Worm (Caenorhabditis elegans): ENCODE data around the gene ZK688.1.

The ZK688.1 gene

DNA sequence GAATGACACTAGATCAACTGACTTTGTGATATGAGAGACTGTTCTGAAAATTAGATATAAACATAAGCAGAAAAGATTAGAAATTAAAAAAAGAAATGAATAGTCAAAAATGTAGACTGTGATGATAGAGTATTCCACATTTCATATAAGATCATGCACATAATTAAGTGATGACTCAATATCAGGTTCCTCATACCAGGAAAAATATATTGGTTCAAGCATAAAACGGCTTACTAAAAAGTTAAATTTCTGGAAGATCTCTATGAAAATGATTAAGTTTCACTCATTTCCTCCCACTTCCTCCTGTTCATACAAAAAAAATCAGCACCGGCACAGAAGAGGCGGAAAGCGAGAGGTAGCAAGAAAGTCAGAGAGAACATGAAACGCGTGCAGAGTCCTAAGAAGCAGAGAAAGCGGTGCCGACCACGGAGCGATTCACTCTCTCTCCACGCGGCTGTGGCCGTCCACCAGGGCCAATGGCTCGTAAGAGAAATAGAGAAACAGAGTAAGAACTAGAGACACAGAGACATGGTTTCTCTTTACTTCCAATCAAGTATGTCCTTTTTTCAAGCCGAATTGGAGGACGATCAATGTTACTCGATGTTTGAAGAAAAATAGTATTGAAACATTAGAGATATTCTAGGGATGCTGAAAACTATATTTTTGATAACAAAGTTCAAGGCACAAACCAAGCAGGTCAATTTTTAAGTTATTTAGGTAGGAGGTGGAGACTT lies 17.6 kb upstream of the ZK688.1 start, which contains the start of the genes ZK688.5 and fahd-1:
Gene ZK688.5 (minus strand): TSS at position 51 of the 734 bp plus-strand sequence.
Gene fahd-1 (plus strand): TSS at position 684 of the 734 bp plus-strand sequence.
- TF ChIP-seq W03F9.2 (tag; optimal IDR thresholded peaks at IDR 0.05) (peak; percentile 60), him-1 (tag; optimal IDR thresholded peaks at IDR 0.05) (no peak)

DNA sequence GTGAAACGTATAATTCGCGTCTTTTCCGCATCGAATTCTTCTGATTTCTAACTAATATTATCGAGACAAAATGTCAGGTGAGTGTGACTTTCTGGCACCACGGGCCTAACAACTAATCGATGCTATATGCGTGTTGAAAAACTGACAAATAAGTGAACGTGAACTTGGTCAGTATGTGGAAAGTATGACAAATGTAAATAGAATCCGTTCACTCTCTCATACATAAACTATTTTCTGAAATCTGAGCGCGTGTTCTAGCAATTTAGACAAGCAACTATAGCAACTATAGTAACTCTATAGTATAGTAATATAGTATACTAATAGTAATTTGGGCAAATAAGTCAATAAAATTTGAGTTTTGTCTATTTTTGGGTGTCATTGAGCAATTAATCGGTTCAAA lies 17.0 kb upstream of the ZK688.1 start:
- TF ChIP-seq him-1 (tag; optimal IDR thresholded peaks at IDR 0.05) (no peak), W03F9.2 (tag; optimal IDR thresholded peaks at IDR 0.05) (no peak), dao-5 (tag; optimal IDR thresholded peaks at IDR 0.05) (no peak)

DNA sequence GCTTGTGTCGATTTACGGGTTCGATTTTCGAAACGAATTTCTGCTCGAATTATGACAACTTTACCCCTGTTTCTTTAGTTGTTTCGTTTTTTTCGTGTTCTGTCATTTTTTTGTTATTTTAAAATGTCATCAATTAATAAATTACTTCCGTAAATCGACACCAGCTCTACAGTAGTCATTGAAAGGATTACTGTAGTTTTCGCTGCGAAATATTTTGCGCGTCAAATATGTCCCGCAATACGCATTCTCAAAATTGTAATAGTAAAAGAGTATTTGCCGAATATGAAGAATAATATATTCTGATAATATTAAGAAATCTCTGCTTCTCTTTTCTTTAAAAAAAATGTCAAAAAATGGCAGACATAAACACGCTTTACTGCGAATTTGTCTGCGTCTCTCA lies 16.1 kb upstream of the ZK688.1 start:
- TF ChIP-seq him-1 (tag; optimal IDR thresholded peaks at IDR 0.05) (no peak), dao-5 (tag; optimal IDR thresholded peaks at IDR 0.05) (no peak)

DNA sequence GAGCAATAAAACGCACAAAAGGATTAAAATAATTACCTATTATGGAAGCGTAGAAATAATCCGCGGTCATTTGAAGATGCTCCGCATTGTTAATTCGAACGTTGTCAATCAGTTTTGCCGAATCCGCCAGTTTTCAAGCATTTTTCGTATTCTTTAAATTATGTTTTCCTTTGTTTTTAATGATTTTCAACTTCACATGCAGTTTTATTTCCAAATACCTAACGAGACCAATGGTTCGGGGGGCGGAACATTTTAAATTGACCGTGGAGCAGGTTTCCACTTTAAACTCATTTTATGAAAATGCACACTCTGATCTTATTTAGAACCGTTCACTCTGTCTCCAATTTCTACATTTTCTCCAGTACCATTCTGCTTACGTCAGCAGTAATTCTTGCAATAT lies 14.6 kb upstream of the ZK688.1 start, which contains the start of gene ZK688.4:
Gene ZK688.4 (plus strand): TSS at position 301 of the 400 bp plus-strand sequence.
- TF ChIP-seq dao-5 (tag; optimal IDR thresholded peaks at IDR 0.05): no peak
- no peak for TF ChIP-seq W03F9.2 (tag; optimal IDR thresholded peaks at IDR 0.05)
- no peak for TF ChIP-seq him-1 (tag; optimal IDR thresholded peaks at IDR 0.05)

DNA sequence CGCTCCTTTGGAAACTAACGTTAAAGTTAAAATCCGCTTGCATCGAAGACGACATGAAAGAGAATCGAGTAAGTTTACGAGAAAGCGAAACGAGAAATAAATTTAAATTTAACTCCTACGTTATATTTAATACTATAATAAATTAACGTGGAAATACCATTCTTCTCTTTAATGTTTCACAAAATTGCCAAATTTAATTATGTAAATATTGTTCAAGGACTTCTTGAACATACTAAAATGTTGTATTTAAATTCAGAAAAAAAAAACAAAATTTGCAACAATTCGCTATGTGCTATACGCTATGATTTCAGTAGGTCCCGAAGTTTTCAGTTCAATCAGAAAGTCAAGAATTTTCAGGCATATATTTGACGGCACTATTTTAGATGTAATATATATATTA lies 12.4 kb upstream of the ZK688.1 start, which contains the start of gene ZK688.10:
Gene ZK688.10 (minus strand): TSS at position 101 of the 400 bp plus-strand sequence.
- no peak for TF ChIP-seq dao-5 (tag; optimal IDR thresholded peaks at IDR 0.05)
- no peak for TF ChIP-seq W03F9.2 (tag; optimal IDR thresholded peaks at IDR 0.05)
- TF ChIP-seq him-1 (tag; optimal IDR thresholded peaks at IDR 0.05): no peak

DNA sequence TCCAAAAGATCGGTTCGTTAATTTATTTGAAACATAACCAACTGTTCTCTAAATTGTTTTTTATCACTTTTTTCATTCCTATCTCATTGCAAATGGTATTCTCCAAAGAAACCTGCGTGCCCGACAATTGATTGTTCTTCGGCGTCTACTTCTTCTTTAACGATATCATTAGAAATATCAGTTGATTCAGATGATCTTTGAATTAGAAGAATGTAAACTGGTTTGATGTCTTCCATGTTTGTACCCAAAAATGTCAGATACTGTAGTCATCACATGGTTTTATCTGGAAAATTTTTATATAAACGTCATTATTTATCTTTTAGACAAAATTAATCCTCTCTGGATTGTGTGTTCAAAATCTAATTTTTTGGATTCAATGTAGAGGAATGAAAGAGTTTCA lies 11.6 kb upstream of the ZK688.1 start:
- TF ChIP-seq W03F9.2 (tag; optimal IDR thresholded peaks at IDR 0.05) (no peak), dao-5 (tag; optimal IDR thresholded peaks at IDR 0.05) (no peak), him-1 (tag; optimal IDR thresholded peaks at IDR 0.05) (no peak)

DNA sequence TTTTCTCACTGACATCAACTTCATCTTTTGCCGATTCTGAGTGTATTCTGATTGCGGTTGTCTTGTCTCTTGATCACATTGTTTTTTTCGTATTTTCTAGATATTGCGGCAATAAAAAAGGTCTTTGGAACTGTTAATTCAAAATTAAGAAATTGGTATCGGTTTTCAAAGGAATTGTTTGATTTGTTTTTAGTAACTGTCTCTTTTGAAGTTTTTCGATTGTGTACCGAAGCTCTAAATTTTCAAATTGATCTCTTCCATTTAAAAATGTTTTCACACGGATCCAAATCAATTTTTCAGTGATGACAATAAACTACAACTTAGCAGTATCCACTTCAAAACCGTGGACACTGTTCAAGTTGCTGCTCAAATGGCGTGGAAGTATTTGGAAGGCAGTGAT lies 8.6 kb upstream of the ZK688.1 start, which contains the start of gene best-24:
Gene best-24 (plus strand): TSS at position 301 of the 400 bp plus-strand sequence.
- TF ChIP-seq him-1 (tag; optimal IDR thresholded peaks at IDR 0.05) (no peak), W03F9.2 (tag; optimal IDR thresholded peaks at IDR 0.05) (no peak), dao-5 (tag; optimal IDR thresholded peaks at IDR 0.05) (no peak)

DNA sequence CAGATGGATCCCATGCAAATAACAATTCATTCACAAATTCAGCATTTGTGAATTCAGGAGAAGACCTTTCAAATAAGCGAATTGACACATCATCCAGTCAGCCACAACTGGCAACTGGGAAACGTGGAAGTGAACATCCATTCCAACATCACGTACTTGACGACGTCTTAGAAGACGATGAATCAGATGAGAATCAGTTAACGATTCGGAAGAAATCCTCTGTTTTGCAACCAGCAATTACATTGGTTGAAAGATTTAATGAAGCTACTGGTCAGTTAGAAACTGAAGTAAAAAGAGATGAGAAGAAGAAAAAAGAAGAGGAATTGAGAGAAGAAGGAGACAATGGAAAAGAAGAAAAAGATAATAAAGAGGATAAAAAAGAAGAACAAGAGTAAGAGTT lies 5.9 kb upstream of the ZK688.1 start:
- no peak for TF ChIP-seq W03F9.2 (tag; optimal IDR thresholded peaks at IDR 0.05)
- no peak for TF ChIP-seq him-1 (tag; optimal IDR thresholded peaks at IDR 0.05)
- no peak for TF ChIP-seq dao-5 (tag; optimal IDR thresholded peaks at IDR 0.05)

DNA sequence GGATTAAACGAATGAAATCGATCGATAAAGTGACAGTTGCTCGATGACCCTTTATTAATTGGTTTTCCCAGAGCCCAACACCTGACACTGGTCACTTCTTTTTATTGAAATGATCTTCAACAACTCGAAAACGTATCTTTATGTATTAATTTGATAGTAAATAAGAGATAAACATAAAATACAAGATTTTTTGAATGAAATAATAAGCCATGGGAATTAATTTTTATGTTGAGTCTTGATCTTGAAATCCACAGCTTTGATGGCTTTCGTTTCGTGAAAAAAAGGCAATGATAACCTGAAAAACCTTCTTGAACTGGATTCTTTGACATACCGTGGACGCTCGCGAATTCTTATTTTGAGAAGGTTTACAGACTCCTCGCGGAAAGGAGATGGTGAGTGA lies 1.8 kb upstream of the ZK688.1 start, which contains the start of gene pcp-5:
Gene pcp-5 (minus strand): TSS at position 101 of the 400 bp plus-strand sequence.
- TF ChIP-seq dao-5 (tag; optimal IDR thresholded peaks at IDR 0.05) (no peak), W03F9.2 (tag; optimal IDR thresholded peaks at IDR 0.05) (no peak), him-1 (tag; optimal IDR thresholded peaks at IDR 0.05) (no peak)

DNA sequence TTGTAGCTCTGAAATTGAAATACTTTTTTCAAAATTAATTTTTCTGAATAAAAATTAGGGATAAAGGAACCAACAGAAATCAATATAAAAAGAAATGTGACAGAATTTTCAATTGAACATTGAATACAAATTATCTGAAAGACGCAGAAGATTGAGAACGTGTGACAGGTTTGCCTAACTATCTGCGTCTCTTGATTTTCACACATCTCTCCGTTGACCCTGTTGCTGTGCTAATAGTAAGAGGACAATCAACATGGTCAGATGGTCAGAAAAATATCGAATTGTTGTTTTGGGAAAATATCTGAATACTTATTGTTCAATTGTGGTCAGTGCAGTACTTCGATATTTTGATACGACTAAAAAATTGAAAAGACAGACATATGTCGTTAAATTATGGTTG lies 2.3 kb downstream of the ZK688.1 start, which contains the start of gene ZK688.7:
Gene ZK688.7 (minus strand): TSS at position 14 of the 400 bp plus-strand sequence.
- TF ChIP-seq W03F9.2 (tag; optimal IDR thresholded peaks at IDR 0.05): no peak
- no peak for TF ChIP-seq dao-5 (tag; optimal IDR thresholded peaks at IDR 0.05)
- no peak for TF ChIP-seq him-1 (tag; optimal IDR thresholded peaks at IDR 0.05)

DNA sequence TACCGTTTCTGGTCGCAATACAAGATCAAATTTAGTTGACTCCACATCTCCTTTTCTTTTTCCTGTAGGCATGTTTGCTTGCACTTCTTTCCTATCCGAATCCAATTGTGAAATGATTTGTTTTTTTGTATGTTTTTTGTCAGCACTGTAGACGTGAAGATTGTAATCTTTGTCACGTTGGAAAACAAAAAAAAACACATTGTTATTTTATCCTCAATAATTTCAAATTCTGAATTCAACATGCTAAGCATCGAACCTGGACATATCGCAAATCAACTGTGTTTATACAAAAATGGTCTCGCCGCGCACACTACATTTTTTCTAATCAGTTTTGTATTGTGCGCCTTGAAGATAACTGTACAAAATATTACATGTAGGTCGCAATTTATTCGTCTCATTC lies 4.1 kb downstream of the ZK688.1 start, which contains the start of gene ZK688.12:
Gene ZK688.12 (minus strand): TSS at position 101 of the 400 bp plus-strand sequence.
- TF ChIP-seq him-1 (tag; optimal IDR thresholded peaks at IDR 0.05) (no peak), dao-5 (tag; optimal IDR thresholded peaks at IDR 0.05) (no peak), W03F9.2 (tag; optimal IDR thresholded peaks at IDR 0.05) (no peak)

DNA sequence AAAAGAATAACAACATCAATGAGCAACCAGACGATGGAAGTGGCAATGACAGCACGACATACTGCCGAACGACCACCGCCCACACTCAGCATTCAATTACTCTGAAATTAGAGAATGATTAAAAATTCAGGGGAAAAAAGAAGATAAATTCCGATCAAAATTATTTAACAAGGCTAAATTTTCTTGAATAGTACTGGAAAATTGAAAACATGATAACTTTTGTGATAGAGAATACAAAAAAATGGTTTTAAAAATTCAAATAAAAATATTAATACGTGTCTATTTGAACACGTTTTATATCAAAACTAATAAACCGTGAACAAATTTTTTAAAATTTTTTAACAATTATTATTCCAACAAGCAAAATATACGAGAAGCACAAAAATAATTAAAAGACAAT lies 8.3 kb downstream of the ZK688.1 start, which contains the start of gene gly-3:
Gene gly-3 (minus strand): TSS at position 101 of the 400 bp plus-strand sequence.
- TF ChIP-seq him-1 (tag; optimal IDR thresholded peaks at IDR 0.05): no peak
- no peak for TF ChIP-seq dao-5 (tag; optimal IDR thresholded peaks at IDR 0.05)
- TF ChIP-seq W03F9.2 (tag; optimal IDR thresholded peaks at IDR 0.05): no peak

DNA sequence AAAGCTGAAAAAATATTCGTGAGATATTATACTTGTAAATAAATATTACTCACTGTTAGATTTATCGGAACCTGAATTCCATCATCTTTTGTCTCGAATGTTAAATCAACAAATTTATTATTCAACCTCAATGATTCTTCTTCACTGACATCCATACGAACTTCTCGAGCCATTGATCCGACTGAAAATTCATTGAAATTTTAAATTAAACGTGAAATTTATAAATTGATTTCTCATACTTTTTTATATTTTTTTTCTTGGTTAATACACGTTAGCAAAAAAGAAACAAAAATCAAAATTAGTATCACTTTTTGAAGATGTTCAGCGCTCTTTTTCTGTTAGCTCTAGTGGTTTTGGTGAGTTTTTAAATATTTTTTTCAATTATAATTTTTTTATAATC lies 10.5 kb downstream of the ZK688.1 start, which contains the start of gene C29E4.14:
Gene C29E4.14 (plus strand): TSS at position 301 of the 400 bp plus-strand sequence.
- TF ChIP-seq him-1 (tag; optimal IDR thresholded peaks at IDR 0.05) (no peak), dao-5 (tag; optimal IDR thresholded peaks at IDR 0.05) (no peak), W03F9.2 (tag; optimal IDR thresholded peaks at IDR 0.05) (no peak)

DNA sequence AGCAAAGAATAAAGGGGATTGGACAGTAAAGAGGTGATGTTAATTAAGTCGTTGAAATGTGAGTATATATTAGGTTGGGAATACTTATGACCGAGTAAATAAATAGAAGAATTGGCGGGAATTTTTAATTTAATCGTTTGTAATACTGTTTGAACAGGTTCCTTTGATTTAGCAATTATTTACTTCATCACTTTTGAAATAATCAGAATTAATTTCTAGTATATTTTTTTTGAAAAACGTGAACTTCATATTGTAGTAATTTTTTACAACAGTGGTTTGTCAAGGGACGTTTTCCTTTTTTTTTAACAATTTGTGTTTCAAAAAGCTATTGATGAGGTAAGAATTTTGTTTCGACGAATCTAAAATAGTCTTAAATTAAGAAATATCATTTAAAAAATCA lies 12.8 kb downstream of the ZK688.1 start, which contains the start of gene C29E4.17:
Gene C29E4.17 (plus strand): TSS at position 301 of the 400 bp plus-strand sequence.
- TF ChIP-seq dao-5 (tag; optimal IDR thresholded peaks at IDR 0.05): no peak
- TF ChIP-seq him-1 (tag; optimal IDR thresholded peaks at IDR 0.05): no peak
- TF ChIP-seq W03F9.2 (tag; optimal IDR thresholded peaks at IDR 0.05): no peak

All from whole organism, L4/young adult.